Fruit fly (Drosophila melanogaster) whole organism, prepupa: ENCODE results near the gene Vps29.

Experiments used
- Blimp-1 ChIP-seq: fragments of 200-800 bp; sonication (Bioruptor generic); optimal IDR thresholded peaks from 3 replicates; lab custom pipeline; 2017; ENCODE audit warnings: missing biosample characterization, missing genetic modification characterization, mild to moderate bottlenecking, moderate library complexity, missing genetic modification reagents
- CG10631 ChIP-seq: fragments of 200-800 bp; sonication (Bioruptor generic); optimal IDR thresholded peaks from 2 replicates; lab custom pipeline; 2016; ENCODE audit warnings: missing biosample characterization, missing genetic modification characterization
- CG10669 ChIP-seq: fragments of 200-800 bp; sonication (Bioruptor generic); optimal IDR thresholded peaks from 3 replicates; lab custom pipeline; 2018; ENCODE audit warnings: missing biosample characterization, mild to moderate bottlenecking, missing genetic modification characterization, moderate library complexity
- CG11294 ChIP-seq: fragments of 200-800 bp; sonication (Bioruptor generic); IDR thresholded peaks from 2 replicates; pipeline ENCODE4 v1.3.6; 2022; ENCODE audit warnings: missing biosample characterization, missing genetic modification characterization
- CG11762 ChIP-seq: fragments of 200-800 bp; sonication (Bioruptor generic); optimal IDR thresholded peaks from 3 replicates; lab custom pipeline; 2016; ENCODE audit warnings: missing biosample characterization, missing genetic modification characterization; ENCODE audit not compliant: insufficient read depth
- CG11902 ChIP-seq: fragments of 200-800 bp; sonication (Bioruptor generic); optimal IDR thresholded peaks from 3 replicates; lab custom pipeline; 2016; ENCODE audit warnings: missing biosample characterization, missing genetic modification characterization
- CG15336 ChIP-seq: fragments of 200-800 bp; sonication (Bioruptor generic); IDR thresholded peaks from 2 replicates; pipeline ENCODE4 v1.3.6; 2022; ENCODE audit warnings: missing biosample characterization, missing genetic modification characterization
- CG1621 ChIP-seq: fragments of 200-800 bp; sonication (Bioruptor generic); optimal IDR thresholded peaks from 3 replicates; lab custom pipeline; 2018; ENCODE audit warnings: missing biosample characterization, mild to moderate bottlenecking, missing genetic modification characterization
- CG16779 ChIP-seq: fragments of 200-800 bp; sonication (Bioruptor generic); optimal IDR thresholded peaks from 3 replicates; lab custom pipeline; 2017; ENCODE audit warnings: missing biosample characterization, mild to moderate bottlenecking, missing genetic modification characterization
- CG31627 ChIP-seq: fragments of 200-800 bp; sonication (Bioruptor generic); optimal IDR thresholded peaks from 3 replicates; lab custom pipeline; 2016; ENCODE audit warnings: missing biosample characterization, missing genetic modification characterization
- CG32006 ChIP-seq: fragments of 200-800 bp; sonication (Bioruptor generic); optimal IDR thresholded peaks from 3 replicates; lab custom pipeline; 2017; ENCODE audit warnings: missing biosample characterization, mild to moderate bottlenecking, missing genetic modification characterization
- CG34406 ChIP-seq: fragments of 200-800 bp; sonication (Bioruptor generic); optimal IDR thresholded peaks from 3 replicates; lab custom pipeline; 2016; ENCODE audit warnings: missing biosample characterization, missing genetic modification characterization
- CG3919 ChIP-seq: fragments of 200-800 bp; sonication (Bioruptor generic); optimal IDR thresholded peaks from 3 replicates; lab custom pipeline; 2016; ENCODE audit warnings: missing biosample characterization, missing genetic modification characterization
- CG4318 ChIP-seq: fragments of 200-800 bp; sonication (Bioruptor generic); optimal IDR thresholded peaks from 3 replicates; lab custom pipeline; 2017; ENCODE audit warnings: missing biosample characterization, mild to moderate bottlenecking, missing genetic modification characterization
- CG6276 ChIP-seq: fragments of 200-800 bp; sonication (Bioruptor generic); optimal IDR thresholded peaks from 2 replicates; lab custom pipeline; 2017; ENCODE audit warnings: missing biosample characterization, mild to moderate bottlenecking, missing genetic modification characterization
- CG6792 ChIP-seq: fragments of 200-800 bp; sonication (Bioruptor generic); optimal IDR thresholded peaks from 3 replicates; lab custom pipeline; 2016; ENCODE audit warnings: missing biosample characterization, missing genetic modification characterization
- CG6808 ChIP-seq: fragments of 200-800 bp; sonication (Bioruptor generic); optimal IDR thresholded peaks from 3 replicates; lab custom pipeline; 2017; ENCODE audit warnings: missing biosample characterization, missing genetic modification characterization, mild to moderate bottlenecking, moderate library complexity, missing genetic modification reagents
- CG6854 ChIP-seq: fragments of 200-800 bp; sonication (Bioruptor generic); optimal IDR thresholded peaks from 2 replicates; lab custom pipeline; 2017; ENCODE audit warnings: missing biosample characterization, mild to moderate bottlenecking, missing genetic modification characterization
- CG8119 ChIP-seq: fragments of 200-800 bp; sonication (Bioruptor generic); IDR thresholded peaks from 3 replicates; pipeline ENCODE4 v1.3.6; 2022; ENCODE audit warnings: missing biosample characterization, missing genetic modification characterization
- CG8319 ChIP-seq: fragments of 200-800 bp; sonication (Bioruptor generic); optimal IDR thresholded peaks from 3 replicates; lab custom pipeline; 2016; ENCODE audit warnings: missing biosample characterization, missing genetic modification characterization
- Eip75B ChIP-seq: fragments of 200-800 bp; sonication (Bioruptor generic); optimal IDR thresholded peaks from 3 replicates; lab custom pipeline; 2016; ENCODE audit warnings: missing biosample characterization, missing genetic modification characterization
- Eip78C ChIP-seq: fragments of 200-800 bp; sonication (Bioruptor generic); peaks from one replicate; lab custom pipeline; 2016; ENCODE audit warnings: missing biosample characterization, missing genetic modification characterization
- Ets21C ChIP-seq: fragments of 200-800 bp; sonication (Bioruptor generic); optimal IDR thresholded peaks from 3 replicates; lab custom pipeline; 2016; ENCODE audit warnings: missing biosample characterization, missing genetic modification characterization
- Hr38 ChIP-seq: sonication (Bioruptor generic); optimal IDR thresholded peaks from 2 replicates; lab custom pipeline; 2016; ENCODE audit warnings: missing biosample characterization, missing genetic modification characterization
- Hr4 ChIP-seq: fragments of 200-800 bp; sonication (Bioruptor generic); optimal IDR thresholded peaks from 3 replicates; lab custom pipeline; 2016; ENCODE audit warnings: missing biosample characterization, missing genetic modification characterization
- Lpt ChIP-seq: fragments of 200-800 bp; sonication (Bioruptor generic); optimal IDR thresholded peaks from 3 replicates; lab custom pipeline; 2016; ENCODE audit warnings: missing biosample characterization, missing genetic modification characterization
- Met ChIP-seq: fragments of 200-800 bp; sonication (Bioruptor generic); optimal IDR thresholded peaks from 3 replicates; lab custom pipeline; 2016; ENCODE audit warnings: missing biosample characterization, missing genetic modification characterization
- OdsH ChIP-seq: fragments of 200-800 bp; sonication (Bioruptor generic); optimal IDR thresholded peaks from 3 replicates; lab custom pipeline; 2016; ENCODE audit warnings: missing biosample characterization, missing genetic modification characterization
- Sox14 ChIP-seq: fragments of 200-800 bp; sonication (Bioruptor generic); optimal IDR thresholded peaks from 3 replicates; lab custom pipeline; 2016; ENCODE audit warnings: missing biosample characterization, missing genetic modification characterization
- Sox15 ChIP-seq: fragments of 200-800 bp; sonication (Bioruptor generic); optimal IDR thresholded peaks from 3 replicates; lab custom pipeline; 2016; ENCODE audit warnings: missing biosample characterization, missing genetic modification characterization
- achi ChIP-seq: fragments of 200-800 bp; sonication (Bioruptor generic); optimal IDR thresholded peaks from 3 replicates; lab custom pipeline; 2016; ENCODE audit warnings: missing biosample characterization, missing genetic modification characterization
- acj6 ChIP-seq: fragments of 200-800 bp; sonication (Bioruptor generic); optimal IDR thresholded peaks from 3 replicates; lab custom pipeline; 2016; ENCODE audit warnings: missing biosample characterization, missing genetic modification characterization
- cyc ChIP-seq: fragments of 200-800 bp; sonication (Bioruptor generic); optimal IDR thresholded peaks from 3 replicates; lab custom pipeline; 2016; ENCODE audit warnings: missing biosample characterization, missing genetic modification characterization
- dac ChIP-seq: fragments of 200-800 bp; sonication (Bioruptor generic); optimal IDR thresholded peaks from 2 replicates; lab custom pipeline; 2017; ENCODE audit warnings: missing biosample characterization, mild to moderate bottlenecking, missing genetic modification characterization
- dsx ChIP-seq: fragments of 200-800 bp; optimal IDR thresholded peaks from 3 replicates; lab custom pipeline; 2019; ENCODE audit warnings: missing biosample characterization, mild to moderate bottlenecking, missing genetic modification characterization, moderate library complexity; ENCODE audit not compliant: poor library complexity, severe bottlenecking
- eg ChIP-seq: fragments of 200-800 bp; sonication (Bioruptor generic); IDR thresholded peaks from 3 replicates; pipeline ENCODE4 v1.3.6; 2022; ENCODE audit warnings: missing biosample characterization, missing genetic modification characterization
- esn ChIP-seq: fragments of 200-800 bp; sonication (Bioruptor generic); optimal IDR thresholded peaks from 2 replicates; lab custom pipeline; 2016; ENCODE audit warnings: missing biosample characterization, mild to moderate bottlenecking, missing genetic modification characterization, moderate library complexity
- fd59A ChIP-seq: fragments of 200-800 bp; sonication (Bioruptor generic); optimal IDR thresholded peaks from 2 replicates; lab custom pipeline; 2017; ENCODE audit warnings: missing biosample characterization, mild to moderate bottlenecking, missing genetic modification characterization, missing genetic modification reagents
- fd85E ChIP-seq: fragments of 200-800 bp; sonication (Bioruptor generic); optimal IDR thresholded peaks from 3 replicates; lab custom pipeline; 2016; ENCODE audit warnings: missing biosample characterization, missing genetic modification characterization
- net ChIP-seq: fragments of 200-800 bp; sonication (Bioruptor generic); optimal IDR thresholded peaks from 3 replicates; lab custom pipeline; 2016; ENCODE audit warnings: missing biosample characterization, missing genetic modification characterization
- pdm3 ChIP-seq: fragments of 200-800 bp; sonication (Bioruptor generic); optimal IDR thresholded peaks from 3 replicates; lab custom pipeline; 2016; ENCODE audit warnings: missing biosample characterization, missing genetic modification characterization
- salr ChIP-seq, 2 experiments: fragments of 200-800 bp; sonication (Bioruptor generic); optimal IDR thresholded peaks; 3 replicates each; lab custom pipeline; 2016 to 2018; ENCODE audit warnings: missing biosample characterization in 2 of 2, missing genetic modification characterization in 2 of 2, mild to moderate bottlenecking in 1 of 2
- ss ChIP-seq, 2 experiments: fragments of 200-800 bp; sonication (Bioruptor generic); optimal IDR thresholded peaks; 2 replicates in 1 of 2; 3 replicates in 1 of 2; lab custom pipeline; 2017 to 2018; ENCODE audit warnings: mild to moderate bottlenecking in 2 of 2, missing biosample characterization in 2 of 2, missing genetic modification characterization in 2 of 2, moderate library complexity in 1 of 2
- svp ChIP-seq: fragments of 200-800 bp; sonication (Bioruptor generic); peaks from one replicate; lab custom pipeline; 2016; ENCODE audit warnings: missing biosample characterization, missing genetic modification characterization
- topi ChIP-seq: fragments of 200-800 bp; sonication (Bioruptor generic); optimal IDR thresholded peaks from 3 replicates; lab custom pipeline; 2016; ENCODE audit warnings: missing biosample characterization, missing genetic modification characterization
- vri ChIP-seq: fragments of 200-800 bp; sonication (Bioruptor generic); optimal IDR thresholded peaks from 3 replicates; lab custom pipeline; 2016; ENCODE audit warnings: missing biosample characterization, mild to moderate bottlenecking, missing genetic modification characterization

Vps29 gene

DNA sequence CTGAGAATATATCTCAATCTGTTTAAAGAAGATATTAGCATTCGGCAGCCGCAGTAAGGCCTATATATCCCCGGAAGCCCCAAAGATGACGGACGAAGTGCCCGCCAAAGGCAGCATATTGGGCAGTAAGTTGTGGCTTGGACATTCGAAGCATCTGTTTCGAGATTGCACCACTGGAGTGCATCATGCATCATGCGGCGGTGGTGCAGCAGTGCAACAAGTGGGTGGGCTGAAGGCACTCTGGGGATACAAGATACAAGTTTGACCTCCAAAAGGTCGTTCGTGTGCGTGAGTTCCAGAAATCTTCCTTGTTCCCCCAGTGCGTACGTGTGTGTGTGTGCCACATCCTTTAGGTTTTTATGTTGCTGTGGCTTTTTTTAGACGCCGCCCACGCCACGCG, 7.3 kb upstream of the Vps29 start:
- TF ChIP-seq CG10669 (GFP tag; lab: Kevin White, UChicago) (no peak), CG15336 (no peak), Met (GFP tag; lab: Kevin White, UChicago) (no peak), CG1621 (tag; lab: Kevin White, UChicago) (no peak), CG6792 (GFP tag; lab: Kevin White, UChicago) (no peak), CG8119 (GFP tag; lab: Robert Waterston, UW) (no peak), CG11902 (GFP tag; lab: Kevin White, UChicago) (no peak), Sox14 (no peak), CG32006 (GFP tag; lab: Kevin White, UChicago) (no peak), CG16779 (tag; lab: Kevin White, UChicago) (no peak), CG10631 (GFP tag; lab: Kevin White, UChicago) (no peak)

DNA sequence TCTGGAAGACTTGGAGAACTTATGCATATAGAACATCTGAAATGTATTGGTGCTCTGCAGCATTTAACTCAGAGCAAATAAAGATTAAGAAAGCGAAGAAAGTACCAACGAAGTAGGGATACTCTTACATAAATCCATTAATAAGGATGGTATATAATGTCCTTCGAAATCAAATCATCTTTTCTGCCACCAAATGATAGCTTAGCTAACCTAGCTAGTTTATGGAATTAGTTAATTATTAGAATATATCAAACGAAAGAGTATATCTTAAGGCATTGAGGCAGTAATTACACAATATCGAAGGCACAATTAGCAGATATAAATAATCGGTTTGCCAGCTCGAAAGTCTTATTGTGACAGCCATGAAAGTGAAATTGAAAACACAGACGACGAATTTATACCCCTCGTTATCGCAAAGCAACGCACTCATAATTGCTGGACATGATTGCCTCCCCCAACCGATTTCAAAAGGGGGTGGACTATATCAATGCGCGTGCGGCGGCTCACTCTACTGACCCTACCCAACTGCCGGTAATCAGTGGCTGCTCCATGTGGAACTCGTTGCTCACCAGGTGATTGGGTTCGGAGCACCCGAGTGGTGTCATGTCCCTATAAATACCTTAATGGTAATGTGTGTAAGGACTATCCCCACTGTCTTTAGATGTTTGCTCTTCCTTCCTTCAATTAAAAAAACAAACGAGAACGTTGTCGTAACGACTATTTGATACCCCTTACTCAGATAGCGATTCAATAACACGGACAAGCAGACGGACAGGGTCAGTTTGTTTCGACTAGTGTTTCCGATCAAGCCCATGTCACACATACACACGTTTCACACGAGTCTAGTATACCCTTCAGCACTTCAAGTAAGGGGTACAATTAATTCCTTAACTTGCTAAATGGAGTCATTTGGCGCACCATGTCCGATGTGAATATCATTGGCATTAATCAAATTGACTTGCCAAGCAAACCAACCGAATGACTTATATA, 5.9 kb upstream of the Vps29 start:
- no peak for TF ChIP-seq Hr38 (GFP tag; lab: Kevin White, UChicago)
- TF ChIP-seq Ets21C (GFP tag; lab: Kevin White, UChicago): peak; percentile 89
- peak; percentile 93 for TF ChIP-seq CG31627
- TF ChIP-seq svp (GFP tag; lab: Kevin White, UChicago): peak; percentile 95
- TF ChIP-seq esn (GFP tag; lab: Kevin White, UChicago): peak; percentile 94
- TF ChIP-seq CG1621 (tag; lab: Kevin White, UChicago): peak; percentile 52
- TF ChIP-seq CG11294 (GFP tag; lab: Robert Waterston, UW): peak; percentile 32; the same call in 1 of the 2 replicates
- no peak for TF ChIP-seq fd85E (GFP tag; lab: Kevin White, UChicago)
- peak; percentile 91 for TF ChIP-seq cyc (GFP tag; lab: Kevin White, UChicago)
- TF ChIP-seq dsx: peak; percentile 70
- peak; percentile 65 for TF ChIP-seq CG10669 (GFP tag; lab: Kevin White, UChicago)
- TF ChIP-seq vri (GFP tag; lab: Kevin White, UChicago): peak; percentile 99
- TF ChIP-seq salr (GFP tag; optimal IDR thresholded peaks at IDR 0.05; lab: Kevin White, UChicago): peak in 1 of 2 experiments; percentile 2
- peak; percentile 57; the same call in 2 of the 3 replicates for TF ChIP-seq eg
- TF ChIP-seq fd59A (GFP tag; lab: Kevin White, UChicago): peak; percentile 45
- TF ChIP-seq topi (GFP tag; lab: Kevin White, UChicago): peak; percentile 91
- TF ChIP-seq Sox15: peak; percentile 49
- TF ChIP-seq CG34406 (GFP tag; lab: Kevin White, UChicago): peak; percentile 74
- TF ChIP-seq CG10631 (GFP tag; lab: Kevin White, UChicago): peak; percentile 62
- peak; percentile 93 for TF ChIP-seq Eip78C (GFP tag; lab: Kevin White, UChicago)
- no peak for TF ChIP-seq Hr4
- peak; percentile 81 for TF ChIP-seq Eip75B
- TF ChIP-seq CG6276 (GFP tag; lab: Kevin White, UChicago): no peak
- peak; percentile 83 for TF ChIP-seq pdm3
- peak; percentile 78 for TF ChIP-seq CG3919 (GFP tag; lab: Kevin White, UChicago)
- TF ChIP-seq CG8319 (GFP tag; lab: Kevin White, UChicago): peak; percentile 58
- peak; percentile 64 for TF ChIP-seq CG8119 (GFP tag; lab: Robert Waterston, UW)
- TF ChIP-seq CG6854 (GFP tag; lab: Kevin White, UChicago): peak; percentile 53
- peak; percentile 74 for TF ChIP-seq CG6792 (GFP tag; lab: Kevin White, UChicago)
- TF ChIP-seq Blimp-1 (GFP tag; lab: Kevin White, UChicago): peak; percentile 84
- peak; percentile 79 for TF ChIP-seq acj6 (GFP tag; lab: Kevin White, UChicago)
- TF ChIP-seq CG11762 (GFP tag; lab: Kevin White, UChicago): peak; percentile 49
- peak; percentile 74 for TF ChIP-seq achi (GFP tag; lab: Kevin White, UChicago)
- no peak for TF ChIP-seq CG16779 (tag; lab: Kevin White, UChicago)
- TF ChIP-seq Lpt: peak; percentile 13
- peak; percentile 55 for TF ChIP-seq net (GFP tag; lab: Kevin White, UChicago)
- no peak for TF ChIP-seq CG4318 (GFP tag; lab: Kevin White, UChicago)
- peak; percentile 61 for TF ChIP-seq CG15336
- TF ChIP-seq CG11902 (GFP tag; lab: Kevin White, UChicago): peak; percentile 65
- TF ChIP-seq CG6808 (GFP tag; lab: Kevin White, UChicago): no peak
- TF ChIP-seq dac (GFP tag; lab: Kevin White, UChicago): no peak
- TF ChIP-seq OdsH (GFP tag; lab: Kevin White, UChicago): peak; percentile 82
- TF ChIP-seq ss (GFP tag; optimal IDR thresholded peaks at IDR 0.05; lab: Kevin White, UChicago): no peak
